Fruit fly (Drosophila melanogaster) whole organism, wandering third instar larva: ENCODE data around the gene Fbw5.

Experiments used
- Abd-B ChIP-seq: fragments of >200 bp; optimal IDR thresholded peaks from 2 replicates; lab custom pipeline; 2017; ENCODE audit warnings: missing biosample characterization, missing genetic modification characterization
- CG32264 ChIP-seq: fragments of 200-800 bp; sonication (Bioruptor generic); optimal IDR thresholded peaks from 2 replicates; lab custom pipeline; 2016; ENCODE audit warnings: missing biosample characterization, missing genetic modification characterization
- CG9705 ChIP-seq: fragments of 200-800 bp; sonication (Bioruptor generic); optimal IDR thresholded peaks from 2 replicates; lab custom pipeline; 2018; ENCODE audit warnings: missing biosample characterization, mild to moderate bottlenecking, missing genetic modification characterization
- CrebA ChIP-seq: fragments of 200-800 bp; sonication (Bioruptor generic); optimal IDR thresholded peaks from 2 replicates; lab custom pipeline; 2016; ENCODE audit warnings: missing biosample characterization, mild to moderate bottlenecking, missing genetic modification characterization, borderline replicate concordance
- Dif ChIP-seq: fragments of 200-275, 200-300 bp; sonication (Bioruptor generic); optimal IDR thresholded peaks from 2 replicates; lab custom pipeline; 2018; ENCODE audit warnings: missing biosample characterization, missing genetic modification characterization; ENCODE audit not compliant: partially characterized antibody
- GATAd ChIP-seq: sonication (Bioruptor generic); optimal IDR thresholded peaks from 2 replicates; lab custom pipeline; 2016; ENCODE audit warnings: missing biosample characterization, missing genetic modification characterization
- HLH106 ChIP-seq: fragments of 200-800 bp; optimal IDR thresholded peaks from 3 replicates; lab custom pipeline; 2019; ENCODE audit warnings: missing biosample characterization, mild to moderate bottlenecking, missing genetic modification characterization, moderate library complexity
- Hr78 ChIP-seq: fragments of >200 bp; optimal IDR thresholded peaks from 2 replicates; lab custom pipeline; 2017; ENCODE audit warnings: missing biosample characterization, missing genetic modification characterization
- Hr83 ChIP-seq: fragments of 200-300 bp; sonication (Bioruptor generic); optimal IDR thresholded peaks from 2 replicates; lab custom pipeline; 2016; ENCODE audit warnings: missing biosample characterization, mild to moderate bottlenecking, missing genetic modification characterization, moderate library complexity; ENCODE audit not compliant: poor library complexity, severe bottlenecking
- Jra ChIP-seq: sonication (Bioruptor generic); optimal IDR thresholded peaks from 2 replicates; lab custom pipeline; 2016; ENCODE audit warnings: missing biosample characterization, missing genetic modification characterization
- Mio ChIP-seq: sonication (Bioruptor generic); optimal IDR thresholded peaks from 2 replicates; lab custom pipeline; 2016; ENCODE audit warnings: missing biosample characterization, missing genetic modification characterization
- Myc ChIP-seq: fragments of >200 bp; optimal IDR thresholded peaks from 2 replicates; lab custom pipeline; 2017
- N ChIP-seq: fragments of >200 bp; optimal IDR thresholded peaks from 2 replicates; lab custom pipeline; 2018; ENCODE audit warnings: missing biosample characterization, missing external identifiers, missing genetic modification characterization
- OdsH ChIP-seq: fragments of 200-800 bp; sonication (Bioruptor generic); optimal IDR thresholded peaks from 2 replicates; lab custom pipeline; 2016; ENCODE audit warnings: missing biosample characterization, mild to moderate bottlenecking, missing genetic modification characterization
- Rel ChIP-seq, 2 experiments: fragments of 200-800 bp; sonication (Bioruptor generic) in 1 of 2; optimal IDR thresholded peaks; 2 replicates in 1 of 2; 3 replicates in 1 of 2; lab custom pipeline; 2016 to 2019; ENCODE audit warnings: mild to moderate bottlenecking in 2 of 2, missing biosample characterization in 2 of 2, missing genetic modification characterization in 2 of 2, moderate library complexity in 1 of 2
- Sp1 ChIP-seq: fragments of 200-800 bp; sonication (Bioruptor generic); optimal IDR thresholded peaks from 3 replicates; lab custom pipeline; 2019; ENCODE audit warnings: missing biosample characterization, mild to moderate bottlenecking, missing genetic modification characterization, moderate library complexity
- Vsx2 ChIP-seq: fragments of 200-300, 225-300 bp; sonication (Bioruptor generic); optimal IDR thresholded peaks from 2 replicates; lab custom pipeline; 2018; ENCODE audit warnings: missing biosample characterization, missing genetic modification characterization; ENCODE audit not compliant: partially characterized antibody
- br ChIP-seq: fragments of 200-800 bp; sonication (Bioruptor generic); optimal IDR thresholded peaks from 2 replicates; lab custom pipeline; 2016; ENCODE audit warnings: missing biosample characterization, missing genetic modification characterization
- dl ChIP-seq, 2 experiments: fragments of 175-275, 200-275 bp in 1 of 2; fragments of 200-275 bp in 1 of 2; sonication (Bioruptor generic); optimal IDR thresholded peaks; lab custom pipeline; 2018; ENCODE audit warnings: mild to moderate bottlenecking in 2 of 2, missing biosample characterization in 2 of 2, missing genetic modification characterization in 2 of 2, moderate library complexity in 2 of 2; ENCODE audit not compliant: partially characterized antibody in 2 of 2, insufficient read depth in 1 of 2
- dmrt93B ChIP-seq: fragments of 200-800 bp; sonication (Bioruptor generic); optimal IDR thresholded peaks from 2 replicates; lab custom pipeline; 2018; ENCODE audit warnings: missing biosample characterization, mild to moderate bottlenecking, missing genetic modification characterization
- ey ChIP-seq: fragments of 200-800 bp; sonication (Bioruptor generic); optimal IDR thresholded peaks from 2 replicates; lab custom pipeline; 2016; ENCODE audit warnings: missing biosample characterization, missing genetic modification characterization
- foxo ChIP-seq, 2 experiments: fragments of 200-800 bp; sonication (Bioruptor generic); optimal IDR thresholded peaks; 2 replicates in 1 of 2; 3 replicates in 1 of 2; lab custom pipeline; 2016 to 2017; ENCODE audit warnings: missing biosample characterization in 2 of 2, missing genetic modification characterization in 2 of 2
- fru ChIP-seq: fragments of 200-800 bp; sonication (Bioruptor generic); optimal IDR thresholded peaks from 3 replicates; lab custom pipeline; 2016; ENCODE audit warnings: missing biosample characterization, mild to moderate bottlenecking, missing genetic modification characterization
- h ChIP-seq: fragments of 200-800 bp; sonication (Bioruptor generic); optimal IDR thresholded peaks from 3 replicates; lab custom pipeline; 2016; ENCODE audit warnings: missing biosample characterization, mild to moderate bottlenecking, missing genetic modification characterization
- pan ChIP-seq: fragments of >200 bp; optimal IDR thresholded peaks from 2 replicates; lab custom pipeline; 2017
- psq ChIP-seq: fragments of 200-800 bp; sonication (Bioruptor generic); optimal IDR thresholded peaks from 3 replicates; lab custom pipeline; 2017; ENCODE audit warnings: missing biosample characterization, mild to moderate bottlenecking, missing genetic modification characterization, moderate library complexity
- rgr ChIP-seq: fragments of 200-800 bp; sonication (Bioruptor generic); optimal IDR thresholded peaks from 3 replicates; lab custom pipeline; 2016; ENCODE audit warnings: missing biosample characterization, mild to moderate bottlenecking, missing genetic modification characterization
- sage ChIP-seq: fragments of 200-800 bp; sonication (Bioruptor generic); optimal IDR thresholded peaks from 2 replicates; lab custom pipeline; 2016; ENCODE audit warnings: missing biosample characterization, mild to moderate bottlenecking, missing genetic modification characterization
- sv ChIP-seq: fragments of 200-800 bp; sonication (Bioruptor generic); optimal IDR thresholded peaks from 3 replicates; lab custom pipeline; 2016; ENCODE audit warnings: missing biosample characterization, missing genetic modification characterization
- tai ChIP-seq: sonication (Bioruptor generic); optimal IDR thresholded peaks from 2 replicates; lab custom pipeline; 2016; ENCODE audit warnings: missing biosample characterization, missing genetic modification characterization
- woc ChIP-seq: sonication (Bioruptor generic); optimal IDR thresholded peaks from 2 replicates; lab custom pipeline; 2016; ENCODE audit warnings: missing biosample characterization, mild to moderate bottlenecking, missing genetic modification characterization

The Fbw5 gene

DNA sequence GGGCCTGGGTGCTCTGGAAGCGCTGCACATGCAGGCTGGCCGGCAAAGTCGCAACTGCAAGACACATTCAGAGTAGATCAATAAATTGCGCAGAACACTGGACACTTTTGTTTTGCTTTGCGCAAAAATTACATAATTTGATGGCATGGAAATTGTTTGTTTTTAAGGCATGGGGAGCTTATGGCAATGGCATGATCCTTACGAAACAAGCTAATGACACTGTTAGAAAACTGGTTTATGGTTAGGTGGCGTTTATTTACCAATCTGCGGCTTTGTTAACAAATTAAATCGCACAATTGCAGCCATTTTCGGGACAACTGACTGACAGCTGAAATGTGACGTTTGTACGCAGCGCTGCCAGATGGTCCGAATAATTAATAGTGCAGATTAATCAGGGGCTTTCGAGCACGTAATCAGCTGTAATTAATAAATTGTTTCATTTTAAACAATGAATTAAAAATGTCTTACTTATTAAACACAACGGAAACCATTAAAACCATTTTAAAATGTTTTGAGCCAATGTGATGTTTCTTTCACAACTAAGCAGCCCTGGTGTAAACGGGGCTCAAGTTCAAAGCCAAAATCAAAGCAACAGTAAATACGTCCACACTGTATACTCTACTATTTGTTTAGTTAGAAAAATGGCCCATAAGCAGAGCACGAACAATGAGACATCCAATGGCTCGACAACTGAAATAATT is 3.2 kb downstream of the Fbw5 start, which contains the start of the genes ND-51 and CG13994:
ND-51 (minus strand) TSS at position 376 of the 701 bp plus-strand sequence.
CG13994 (plus strand) TSS at position 608 of the 701 bp plus-strand sequence.
- TF ChIP-seq OdsH (GFP tag; lab: Kevin White, UChicago) (peak; percentile 3), Sp1 (peak; percentile 66), Hr83 (peak; percentile 58), tai (GFP tag; lab: Kevin White, UChicago) (no peak), pan (lab: Kevin White, UChicago) (no peak), Hr78 (GFP tag; lab: Kevin White, UChicago) (peak; percentile 3), foxo (GFP tag; optimal IDR thresholded peaks at IDR 0.05; lab: Kevin White, UChicago) (peak in 1 of 2 experiments; percentile 87), Vsx2 (no peak), h (peak; percentile 84), HLH106 (tag; lab: Kevin White, UChicago) (peak; percentile 82), Mio (GFP tag; lab: Kevin White, UChicago) (no peak), psq (GFP tag; lab: Kevin White, UChicago) (peak; percentile 51), sage (GFP tag; lab: Kevin White, UChicago) (no peak), br (GFP tag; lab: Kevin White, UChicago) (no peak), fru (GFP tag; lab: Kevin White, UChicago) (peak; percentile 81), sv (GFP tag; lab: Kevin White, UChicago) (peak; percentile 50), CG9705 (GFP tag; lab: Kevin White, UChicago) (peak; percentile 71), dmrt93B (GFP tag; lab: Kevin White, UChicago) (peak; percentile 63), N (peak; percentile 63), CG32264 (peak; percentile 53), dl (GFP tag; optimal IDR thresholded peaks at IDR 0.05; lab: Kevin White, UChicago; ENCODE audit: insufficient read depth in 1 of 2, partially characterized antibody in 2 of 2) (no peak), rgr (peak; percentile 81), woc (GFP tag; lab: Kevin White, UChicago) (peak; percentile 83), ey (GFP tag; lab: Kevin White, UChicago) (peak; percentile 64), Rel (GFP tag; optimal IDR thresholded peaks at IDR 0.05; lab: Kevin White, UChicago) (no peak), Rel (tag; optimal IDR thresholded peaks at IDR 0.05; lab: Kevin White, UChicago) (peak; percentile 66), Abd-B (GFP tag; lab: Kevin White, UChicago) (no peak)

DNA sequence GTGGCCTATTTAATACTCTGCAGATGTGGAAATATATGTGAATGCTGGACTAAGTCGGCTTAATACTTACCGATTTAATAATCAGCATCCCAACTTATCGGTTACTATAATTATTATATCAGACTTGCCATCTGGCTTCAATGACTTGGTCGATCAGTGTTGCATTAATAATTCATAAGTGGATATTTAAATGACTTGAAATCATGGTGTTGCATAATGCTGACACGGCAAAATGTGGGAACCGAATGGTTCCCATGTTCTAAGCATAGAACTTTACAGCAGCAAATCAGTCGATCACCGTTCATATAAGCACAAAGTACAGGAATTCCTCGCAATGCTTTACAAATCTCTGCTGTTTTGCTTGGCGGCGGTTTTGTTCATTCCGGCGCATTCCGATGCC is 5.5 kb downstream of the Fbw5 start, which contains the start of gene CG34180:
CG34180 (plus strand) TSS at position 301 of the 400 bp plus-strand sequence.
- TF ChIP-seq dl (GFP tag; optimal IDR thresholded peaks at IDR 0.05; lab: Kevin White, UChicago; ENCODE audit: insufficient read depth in 1 of 2, partially characterized antibody in 2 of 2) (no peak), woc (GFP tag; lab: Kevin White, UChicago) (no peak), Myc (lab: Kevin White, UChicago) (no peak), CrebA (no peak), fru (GFP tag; lab: Kevin White, UChicago) (no peak), tai (GFP tag; lab: Kevin White, UChicago) (no peak), ey (GFP tag; lab: Kevin White, UChicago) (no peak), foxo (GFP tag; optimal IDR thresholded peaks at IDR 0.05; lab: Kevin White, UChicago) (no peak), Hr78 (GFP tag; lab: Kevin White, UChicago) (no peak), Rel (GFP tag; optimal IDR thresholded peaks at IDR 0.05; lab: Kevin White, UChicago) (no peak), Rel (tag; optimal IDR thresholded peaks at IDR 0.05; lab: Kevin White, UChicago) (no peak), Dif (GFP tag; lab: Kevin White, UChicago) (no peak), sage (GFP tag; lab: Kevin White, UChicago) (no peak), Hr83 (no peak), Jra (GFP tag; lab: Kevin White, UChicago) (no peak), N (no peak), h (no peak)

DNA sequence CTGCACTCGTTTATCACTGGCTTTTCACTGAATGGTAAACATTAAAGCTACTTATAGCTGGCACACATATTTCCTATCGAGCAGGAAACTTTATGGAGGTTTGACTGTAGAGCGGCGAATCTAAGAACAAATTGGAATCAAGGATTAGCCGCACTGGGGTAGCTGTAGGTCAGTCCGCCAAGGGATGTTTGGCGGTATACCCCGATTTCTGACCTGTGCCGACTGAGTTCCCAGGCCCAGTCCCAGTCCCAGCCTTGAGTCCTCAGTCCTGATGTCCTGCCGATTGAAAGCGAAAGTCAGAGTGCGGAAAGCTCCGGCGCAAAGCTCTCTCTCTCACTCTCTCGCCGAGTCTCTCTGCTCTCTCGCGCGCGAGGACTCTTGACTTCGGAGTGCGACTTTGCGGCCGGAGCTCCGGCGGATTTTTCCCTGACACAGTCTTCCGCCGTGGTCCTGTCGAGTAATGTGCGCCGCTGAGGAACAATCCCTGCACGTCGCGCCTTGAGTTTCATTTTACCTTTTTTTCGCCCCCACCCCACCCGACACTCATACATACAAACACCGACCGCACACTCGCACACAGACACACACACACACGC is 11.8 kb downstream of the Fbw5 start, which contains the start of gene CG13995:
CG13995 (plus strand) TSS at position 429 of the 596 bp plus-strand sequence.
- TF ChIP-seq br (GFP tag; lab: Kevin White, UChicago) (no peak), Abd-B (GFP tag; lab: Kevin White, UChicago) (no peak), OdsH (GFP tag; lab: Kevin White, UChicago) (no peak), Dif (GFP tag; lab: Kevin White, UChicago) (peak; percentile 33), GATAd (GFP tag; lab: Kevin White, UChicago) (no peak)
